Fruit fly (Drosophila melanogaster) whole organism, wandering third instar larva: ENCODE data around the gene Orct2.

Experiments used
- CG9705 ChIP-seq: fragments of 200-800 bp; sonication (Bioruptor generic); optimal IDR thresholded peaks from 2 replicates; lab custom pipeline; 2018; ENCODE audit warnings: missing biosample characterization, mild to moderate bottlenecking, missing genetic modification characterization
- CrebA ChIP-seq: fragments of 200-800 bp; sonication (Bioruptor generic); optimal IDR thresholded peaks from 2 replicates; lab custom pipeline; 2016; ENCODE audit warnings: missing biosample characterization, mild to moderate bottlenecking, missing genetic modification characterization, borderline replicate concordance
- Dfd ChIP-seq: fragments of >200 bp; optimal IDR thresholded peaks from 2 replicates; lab custom pipeline; 2017; ENCODE audit warnings: missing biosample characterization, missing genetic modification characterization
- Dif ChIP-seq: fragments of 200-275, 200-300 bp; sonication (Bioruptor generic); optimal IDR thresholded peaks from 2 replicates; lab custom pipeline; 2018; ENCODE audit warnings: missing biosample characterization, missing genetic modification characterization; ENCODE audit not compliant: partially characterized antibody
- Jra ChIP-seq: sonication (Bioruptor generic); optimal IDR thresholded peaks from 2 replicates; lab custom pipeline; 2016; ENCODE audit warnings: missing biosample characterization, missing genetic modification characterization
- Rel ChIP-seq, 2 experiments: fragments of 200-800 bp; sonication (Bioruptor generic) in 1 of 2; optimal IDR thresholded peaks; 2 replicates in 1 of 2; 3 replicates in 1 of 2; lab custom pipeline; 2016 to 2019; ENCODE audit warnings: mild to moderate bottlenecking in 2 of 2, missing biosample characterization in 2 of 2, missing genetic modification characterization in 2 of 2, moderate library complexity in 1 of 2
- Sp1 ChIP-seq: fragments of 200-800 bp; sonication (Bioruptor generic); optimal IDR thresholded peaks from 3 replicates; lab custom pipeline; 2019; ENCODE audit warnings: missing biosample characterization, mild to moderate bottlenecking, missing genetic modification characterization, moderate library complexity
- Vsx2 ChIP-seq: fragments of 200-300, 225-300 bp; sonication (Bioruptor generic); optimal IDR thresholded peaks from 2 replicates; lab custom pipeline; 2018; ENCODE audit warnings: missing biosample characterization, missing genetic modification characterization; ENCODE audit not compliant: partially characterized antibody
- dmrt93B ChIP-seq: fragments of 200-800 bp; sonication (Bioruptor generic); optimal IDR thresholded peaks from 2 replicates; lab custom pipeline; 2018; ENCODE audit warnings: missing biosample characterization, mild to moderate bottlenecking, missing genetic modification characterization
- ey ChIP-seq: fragments of 200-800 bp; sonication (Bioruptor generic); optimal IDR thresholded peaks from 2 replicates; lab custom pipeline; 2016; ENCODE audit warnings: missing biosample characterization, missing genetic modification characterization
- foxo ChIP-seq, 2 experiments: fragments of 200-800 bp; sonication (Bioruptor generic); optimal IDR thresholded peaks; 2 replicates in 1 of 2; 3 replicates in 1 of 2; lab custom pipeline; 2016 to 2017; ENCODE audit warnings: missing biosample characterization in 2 of 2, missing genetic modification characterization in 2 of 2
- h ChIP-seq: fragments of 200-800 bp; sonication (Bioruptor generic); optimal IDR thresholded peaks from 3 replicates; lab custom pipeline; 2016; ENCODE audit warnings: missing biosample characterization, mild to moderate bottlenecking, missing genetic modification characterization
- lola ChIP-seq: fragments of >200 bp; optimal IDR thresholded peaks from 2 replicates; lab custom pipeline; 2017; ENCODE audit warnings: missing biosample characterization, missing genetic modification characterization
- pan ChIP-seq: fragments of >200 bp; optimal IDR thresholded peaks from 2 replicates; lab custom pipeline; 2017
- rgr ChIP-seq: fragments of 200-800 bp; sonication (Bioruptor generic); optimal IDR thresholded peaks from 3 replicates; lab custom pipeline; 2016; ENCODE audit warnings: missing biosample characterization, mild to moderate bottlenecking, missing genetic modification characterization
- sage ChIP-seq: fragments of 200-800 bp; sonication (Bioruptor generic); optimal IDR thresholded peaks from 2 replicates; lab custom pipeline; 2016; ENCODE audit warnings: missing biosample characterization, mild to moderate bottlenecking, missing genetic modification characterization
- sv ChIP-seq: fragments of 200-800 bp; sonication (Bioruptor generic); optimal IDR thresholded peaks from 3 replicates; lab custom pipeline; 2016; ENCODE audit warnings: missing biosample characterization, missing genetic modification characterization
- usp ChIP-seq: fragments of >200 bp; optimal IDR thresholded peaks from 2 replicates; lab custom pipeline; 2017; ENCODE audit warnings: missing biosample characterization, missing genetic modification characterization
- woc ChIP-seq: sonication (Bioruptor generic); optimal IDR thresholded peaks from 2 replicates; lab custom pipeline; 2016; ENCODE audit warnings: missing biosample characterization, mild to moderate bottlenecking, missing genetic modification characterization

Gene Orct2

DNA sequence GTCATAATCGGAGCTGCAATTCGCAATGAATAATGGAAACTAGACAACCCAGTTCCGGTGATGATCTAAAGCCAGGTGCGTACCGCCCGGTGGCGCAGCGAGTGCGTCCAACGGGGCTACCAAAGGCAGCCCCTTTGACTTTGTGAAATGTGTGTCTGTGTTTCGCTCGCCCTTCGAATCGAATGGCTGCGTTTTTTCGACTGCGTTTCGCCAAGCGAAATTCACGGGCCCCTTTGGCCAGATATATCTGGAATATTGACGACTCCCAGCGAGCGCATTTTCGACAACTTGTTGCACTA, 46.2 kb downstream of the Orct2 start:
- no peak for TF ChIP-seq Rel (GFP tag; optimal IDR thresholded peaks at IDR 0.05; lab: Kevin White, UChicago)
- TF ChIP-seq Rel (tag; optimal IDR thresholded peaks at IDR 0.05; lab: Kevin White, UChicago) = no peak
- TF ChIP-seq lola (GFP tag; lab: Kevin White, UChicago) = no peak
- no peak for TF ChIP-seq sv (GFP tag; lab: Kevin White, UChicago)
- no peak for TF ChIP-seq ey
- TF ChIP-seq CrebA (GFP tag; lab: Kevin White, UChicago) = no peak
- no peak for TF ChIP-seq h (GFP tag; lab: Kevin White, UChicago)
- TF ChIP-seq woc (GFP tag; lab: Kevin White, UChicago) = no peak
- TF ChIP-seq foxo (GFP tag; optimal IDR thresholded peaks at IDR 0.05; lab: Kevin White, UChicago) = no peak
- no peak for TF ChIP-seq Jra (GFP tag; lab: Kevin White, UChicago)
- TF ChIP-seq Dfd (GFP tag; lab: Kevin White, UChicago) = no peak
- no peak for TF ChIP-seq Sp1 (GFP tag; lab: Kevin White, UChicago)
- no peak for TF ChIP-seq Dif (GFP tag; lab: Kevin White, UChicago)

DNA sequence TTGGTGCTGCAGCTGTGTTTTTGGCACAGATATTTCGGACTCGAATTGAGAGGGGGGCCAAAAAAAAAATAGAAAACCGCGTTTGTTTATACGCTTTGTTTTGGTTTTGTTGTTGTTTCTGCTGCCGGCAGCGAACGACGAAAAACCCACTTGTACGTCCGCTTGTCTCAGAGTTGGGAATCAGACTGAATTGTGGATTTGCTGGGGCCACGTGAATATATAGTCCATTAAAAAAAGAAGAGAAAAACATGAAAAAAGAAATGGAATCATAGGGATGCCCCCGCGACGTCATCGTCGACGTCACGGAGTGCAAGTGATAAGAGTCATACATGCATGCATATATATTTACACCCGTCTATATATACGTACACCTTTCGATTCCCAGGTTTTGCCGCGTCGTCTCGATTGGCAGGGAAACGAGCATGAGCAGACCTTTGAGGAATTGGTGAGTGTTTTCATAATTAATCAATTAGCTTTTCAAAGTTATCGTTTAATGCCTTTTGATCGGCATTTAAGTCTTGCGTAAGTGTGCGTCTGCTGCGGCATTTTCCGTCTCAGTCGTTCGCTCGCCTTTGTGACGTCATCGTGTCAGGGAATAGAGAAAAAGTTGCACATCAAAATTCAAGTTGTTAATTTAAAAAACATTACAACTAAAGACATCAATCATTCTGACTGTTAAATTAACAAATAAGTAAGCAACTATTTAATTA, 47.0 kb downstream of the Orct2 start:
- TF ChIP-seq CG9705 (GFP tag; lab: Kevin White, UChicago) (no peak), usp (GFP tag; lab: Kevin White, UChicago) (no peak), Rel (GFP tag; optimal IDR thresholded peaks at IDR 0.05; lab: Kevin White, UChicago) (no peak), Rel (tag; optimal IDR thresholded peaks at IDR 0.05; lab: Kevin White, UChicago) (peak; percentile 87), rgr (GFP tag; lab: Kevin White, UChicago) (no peak), pan (lab: Kevin White, UChicago) (no peak), sage (GFP tag; lab: Kevin White, UChicago) (no peak)
- TF ChIP-seq, all 38 proteins: peak for 1

DNA sequence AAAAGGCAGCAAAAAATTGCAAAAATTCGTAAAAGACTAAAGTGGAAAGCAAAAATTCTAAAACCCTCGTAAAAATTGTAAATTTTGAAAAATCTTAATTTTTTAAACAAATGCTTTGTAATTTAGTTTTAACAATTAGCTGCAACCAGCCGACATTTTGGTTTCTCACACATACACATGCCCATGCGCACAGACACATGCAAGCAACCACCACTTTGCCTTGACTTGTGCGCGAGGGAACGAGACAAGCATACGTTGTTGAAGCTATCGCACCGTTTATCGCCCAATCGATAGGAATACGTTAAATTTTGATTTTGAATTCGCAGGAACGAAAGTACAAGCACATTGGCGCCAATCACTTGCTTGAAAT, 47.5 kb downstream of the Orct2 start:
- no peak for TF ChIP-seq dmrt93B (GFP tag; lab: Kevin White, UChicago)
- no peak for TF ChIP-seq rgr (GFP tag; lab: Kevin White, UChicago)
- peak; percentile 96 for TF ChIP-seq Vsx2
